Worm (Caenorhabditis elegans) whole organism, dauer: ENCODE data around the gene F54D10.8.

Experiments
- unc-62 ChIP-seq: sonication (generic microtip); optimal IDR thresholded peaks from 2 replicates; lab custom pipeline; 2017; ENCODE audit warnings: missing biosample characterization, missing genetic modification reagents, missing genetic modification characterization

Gene F54D10.8

DNA sequence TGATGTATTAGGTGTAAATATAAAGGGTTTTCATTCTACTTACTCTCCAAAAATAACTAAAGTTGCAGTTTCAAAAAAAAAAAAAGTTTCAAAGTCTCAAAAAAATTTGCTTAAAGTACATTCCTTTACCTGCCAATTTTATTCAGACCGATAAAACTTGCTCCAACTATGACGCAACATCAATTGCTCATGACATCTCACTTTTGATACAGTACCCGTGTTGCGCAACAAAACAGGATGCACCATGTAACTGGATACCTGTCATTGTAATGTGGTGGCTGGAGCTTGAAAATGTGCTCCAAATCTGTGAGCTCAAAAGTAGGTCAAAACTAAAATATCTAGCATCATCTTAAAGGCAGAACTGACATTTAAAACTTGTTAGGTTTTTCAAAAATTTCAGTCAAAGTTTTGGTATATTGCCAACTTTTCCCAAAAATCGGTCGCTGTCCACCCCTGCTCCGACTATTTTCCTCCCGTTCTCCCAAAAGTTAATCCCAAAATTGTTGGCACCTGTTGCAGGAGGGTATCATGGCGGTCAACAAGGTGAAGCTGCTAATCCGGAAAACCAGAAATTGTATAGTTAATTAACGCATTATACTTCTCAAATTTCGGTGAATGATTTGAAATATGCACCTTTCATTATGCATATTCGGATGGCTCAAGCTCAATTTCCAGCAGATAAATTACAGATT is 45.2 kb downstream of the F54D10.8 start, which contains the start of gene T24E12.2:
T24E12.2 (plus strand) TSS at position 642 of the 692 bp plus-strand sequence.
- no peak for TF ChIP-seq unc-62 (GFP tag; lab: Kevin White, UChicago)

DNA sequence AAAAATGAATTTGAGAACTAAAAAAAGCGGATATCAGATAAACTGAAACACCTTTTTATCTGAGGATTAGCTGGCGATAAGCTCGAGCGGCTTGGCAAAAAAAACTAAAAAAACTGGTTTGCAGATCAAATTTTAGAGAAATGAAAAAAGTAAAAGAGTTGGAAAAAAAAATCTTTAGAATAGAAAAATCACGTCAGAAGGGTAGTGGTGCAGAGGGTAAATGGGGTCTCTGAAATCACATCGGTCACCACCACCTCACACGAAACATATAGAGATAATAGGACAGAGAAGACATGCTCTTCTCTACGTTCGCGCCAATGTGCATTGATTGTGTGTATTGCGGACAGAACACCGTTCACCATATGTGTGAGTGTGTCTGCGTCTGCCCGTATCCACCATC is 46.5 kb downstream of the F54D10.8 start:
- TF ChIP-seq unc-62 (GFP tag; lab: Kevin White, UChicago): no peak

- no peak for TF ChIP-seq unc-62 (GFP tag; lab: Kevin White, UChicago)
Observed at ce11 chrII:3779463-3779862, 48.2 kb downstream of the F54D10.8 start, which contains the start of gene T24E12.11. T24E12.11 (minus strand) TSS chrII:3779563.

DNA sequence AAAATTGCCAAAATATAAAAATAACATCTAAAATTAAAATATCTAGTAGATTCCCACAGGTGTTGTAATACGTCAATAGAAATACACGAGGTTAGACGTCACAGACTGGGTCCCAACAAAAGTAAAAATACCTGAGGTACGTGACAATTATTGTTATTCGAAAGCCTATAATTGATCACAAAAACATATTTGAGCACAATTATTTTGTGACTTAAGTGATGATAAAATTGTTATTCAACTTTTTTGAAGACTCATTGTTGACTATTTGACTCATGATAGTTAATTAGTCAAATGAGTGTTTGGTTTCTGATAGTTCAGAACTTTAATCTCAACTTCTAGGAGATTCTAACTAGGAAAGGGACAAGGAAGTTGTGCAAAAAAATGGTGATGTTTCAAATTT is 49.9 kb downstream of the F54D10.8 start:
- no peak for TF ChIP-seq unc-62 (GFP tag; lab: Kevin White, UChicago)

DNA sequence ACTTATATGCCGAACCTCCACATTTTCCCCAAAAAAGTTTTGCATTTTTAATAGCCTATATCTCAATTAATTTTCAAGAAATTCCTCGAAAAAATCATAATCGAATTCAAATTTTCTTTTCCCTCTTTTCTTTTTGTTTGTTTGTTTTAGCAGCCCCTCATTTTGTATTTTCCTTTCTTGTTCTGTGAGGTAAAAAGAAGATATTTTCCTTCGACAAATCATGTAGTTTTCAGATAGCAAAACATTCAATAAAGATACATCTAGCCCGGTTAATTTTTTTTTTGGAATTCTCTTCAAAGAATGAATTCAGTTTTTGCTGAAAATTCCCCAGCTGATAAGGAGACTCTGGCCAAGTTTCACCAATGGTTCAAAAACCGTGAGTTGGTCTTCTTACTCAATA is 52.0 kb downstream of the F54D10.8 start, which contains the start of gene T24E12.3:
T24E12.3 (plus strand) TSS at position 301 of the 400 bp plus-strand sequence.
- TF ChIP-seq unc-62 (GFP tag; lab: Kevin White, UChicago): no peak
